Worm (Caenorhabditis elegans) whole organism, young adult: ENCODE results near the gene F32D8.7.

Experiments
- B0035.1 ChIP-seq: sonication (generic microtip); optimal IDR thresholded peaks from 2 replicates; lab custom pipeline; 2016; ENCODE audit warnings: missing genetic modification characterization, mild to moderate bottlenecking, missing compliant biosample characterization, missing genotype, missing genetic modification reagents
- F10E7.11 ChIP-seq: sonication (generic microtip); optimal IDR thresholded peaks from 2 replicates; lab custom pipeline; 2017; ENCODE audit warnings: mild to moderate bottlenecking, missing genetic modification characterization, moderate library complexity, missing compliant biosample characterization
- F37B4.10 ChIP-seq: fragments of 200-800 bp; sonication (Bioruptor generic); IDR thresholded peaks from 2 replicates; pipeline ENCODE4 v1.3.6; 2022; ENCODE audit warnings: missing genetic modification characterization, missing compliant biosample characterization
- F39B2.1 ChIP-seq: fragments of 200-800 bp; sonication (Bioruptor generic); IDR thresholded peaks from 2 replicates; pipeline ENCODE4 v1.3.6; 2022; ENCODE audit warnings: missing genetic modification reagents, missing genetic modification characterization, missing compliant biosample characterization
- F52B5.7 ChIP-seq: sonication (generic microtip); optimal IDR thresholded peaks from 2 replicates; lab custom pipeline; 2016; ENCODE audit warnings: mild to moderate bottlenecking, missing genetic modification characterization, missing compliant biosample characterization
- F55B11.4 ChIP-seq: sonication (generic microtip); optimal IDR thresholded peaks from 2 replicates; lab custom pipeline; 2016; ENCODE audit warnings: missing compliant biosample characterization, missing genetic modification characterization, borderline replicate concordance; ENCODE audit not compliant: insufficient read depth
- F57C9.4 ChIP-seq: sonication (generic microtip); optimal IDR thresholded peaks from 2 replicates; lab custom pipeline; 2017; ENCODE audit warnings: mild to moderate bottlenecking, missing genetic modification characterization, missing compliant biosample characterization
- K12H6.12 ChIP-seq: fragments of 200-800 bp; sonication (Bioruptor generic); optimal IDR thresholded peaks from 2 replicates; lab custom pipeline; 2018; ENCODE audit warnings: mild to moderate bottlenecking, missing genetic modification characterization, missing compliant biosample characterization
- Y53F4B.3 ChIP-seq: fragments of 200-800 bp; sonication (Bioruptor generic); IDR thresholded peaks from 2 replicates; pipeline ENCODE4 v1.3.6; 2022; ENCODE audit warnings: missing genetic modification reagents, missing genetic modification characterization, missing compliant biosample characterization
- Y56A3A.18 ChIP-seq: fragments of 200-800 bp; sonication (Bioruptor generic); IDR thresholded peaks from 2 replicates; pipeline ENCODE4 v1.3.6; 2022; ENCODE audit warnings: missing genetic modification reagents, missing genetic modification characterization, missing compliant biosample characterization
- Y95B8A.8 ChIP-seq: fragments of 200-800 bp; sonication (Bioruptor generic); IDR thresholded peaks from 2 replicates; pipeline ENCODE4 v1.3.6; 2022; ENCODE audit warnings: missing genetic modification reagents, missing genetic modification characterization, missing compliant biosample characterization
- akir-1 ChIP-seq: fragments of 200-800 bp; sonication (Bioruptor generic); optimal IDR thresholded peaks from 2 replicates; lab custom pipeline; 2018; ENCODE audit warnings: mild to moderate bottlenecking, missing genetic modification characterization, moderate library complexity, missing compliant biosample characterization
- aptf-3 ChIP-seq: fragments of 200-800 bp; sonication (Bioruptor generic); IDR thresholded peaks from 2 replicates; pipeline ENCODE4 v1.3.6; 2022; ENCODE audit warnings: missing genetic modification characterization, missing compliant biosample characterization
- attf-5 ChIP-seq: fragments of 200-800 bp; sonication (Bioruptor generic); optimal IDR thresholded peaks from 2 replicates; lab custom pipeline; 2018; ENCODE audit warnings: mild to moderate bottlenecking, missing genetic modification characterization, missing compliant biosample characterization
- bed-2 ChIP-seq: fragments of 200-800 bp; sonication (Bioruptor generic); IDR thresholded peaks from 2 replicates; pipeline ENCODE4 v1.3.6; 2022; ENCODE audit warnings: missing genetic modification reagents, missing genetic modification characterization, missing compliant biosample characterization
- ceh-27 ChIP-seq: fragments of 200-800 bp; sonication (Bioruptor generic); optimal IDR thresholded peaks from 2 replicates; lab custom pipeline; 2018; ENCODE audit warnings: mild to moderate bottlenecking, missing genetic modification characterization, moderate library complexity, missing compliant biosample characterization
- ceh-79 ChIP-seq: sonication (generic microtip); optimal IDR thresholded peaks from 2 replicates; lab custom pipeline; 2017; ENCODE audit warnings: mild to moderate bottlenecking, missing genetic modification characterization, missing compliant biosample characterization
- ceh-91 ChIP-seq: fragments of 200-800 bp; sonication (Bioruptor generic); IDR thresholded peaks from 2 replicates; pipeline ENCODE4 v1.3.6; 2022; ENCODE audit warnings: missing genetic modification reagents, missing genetic modification characterization, missing compliant biosample characterization
- egl-44 ChIP-seq: fragments of 200-800 bp; sonication (Bioruptor generic); IDR thresholded peaks from 2 replicates; pipeline ENCODE4 v1.3.6; 2022; ENCODE audit warnings: missing genetic modification reagents, missing genetic modification characterization, missing compliant biosample characterization
- egrh-3 ChIP-seq: fragments of 200-800 bp; sonication (Bioruptor generic); IDR thresholded peaks from 2 replicates; pipeline ENCODE4 v1.3.6; 2022; ENCODE audit warnings: missing genetic modification reagents, missing genetic modification characterization, missing compliant biosample characterization
- ets-4 ChIP-seq: fragments of 200-800 bp; sonication (Bioruptor generic); optimal IDR thresholded peaks from 2 replicates; lab custom pipeline; 2018; ENCODE audit warnings: mild to moderate bottlenecking, missing genetic modification characterization, missing compliant biosample characterization
- fkh-3 ChIP-seq: sonication (generic microtip); optimal IDR thresholded peaks from 2 replicates; lab custom pipeline; 2016; ENCODE audit warnings: mild to moderate bottlenecking, missing genetic modification characterization, missing compliant biosample characterization
- hmg-20 ChIP-seq: fragments of 200-800 bp; sonication (Bioruptor generic); IDR thresholded peaks from 2 replicates; pipeline ENCODE4 v1.3.6; 2022; ENCODE audit warnings: missing genetic modification reagents, missing genetic modification characterization, missing compliant biosample characterization
- hsf-1 ChIP-seq: fragments of 200-800 bp; sonication (Bioruptor generic); IDR thresholded peaks from 2 replicates; pipeline ENCODE4 v1.3.6; 2022; ENCODE audit warnings: missing genetic modification reagents, missing genetic modification characterization, missing compliant biosample characterization
- lag-1 ChIP-seq: fragments of 200-800 bp; sonication (Bioruptor generic); IDR thresholded peaks from 2 replicates; pipeline ENCODE4 v1.3.6; 2022; ENCODE audit warnings: missing genetic modification reagents, missing genetic modification characterization, missing compliant biosample characterization
- lin-35 ChIP-seq, 3 experiments: fragments of 150-350 bp in 2 of 3; sonication (generic microtip) in 1 of 3; optimal IDR thresholded peaks; 2 replicates each; lab custom pipeline; 2014 to 2018; ENCODE audit warnings: missing biosample characterization in 3 of 3, missing genetic modification characterization in 3 of 3, missing genetic modification reagents in 3 of 3
- lin-40 ChIP-seq: sonication (generic microtip); optimal IDR thresholded peaks from 2 replicates; lab custom pipeline; 2016; ENCODE audit warnings: missing genetic modification characterization, mild to moderate bottlenecking, missing compliant biosample characterization, missing genotype, missing genetic modification reagents
- lin-54 ChIP-seq: fragments of 200-800 bp; sonication (Bioruptor generic); optimal IDR thresholded peaks from 2 replicates; lab custom pipeline; 2018; ENCODE audit warnings: mild to moderate bottlenecking, missing genetic modification characterization, missing compliant biosample characterization
- lir-1 ChIP-seq: fragments of 200-800 bp; sonication (Bioruptor generic); conservative IDR thresholded peaks from 2 replicates; pipeline ENCODE4 v1.3.6; 2022; ENCODE audit warnings: missing genetic modification reagents, missing genetic modification characterization, missing compliant biosample characterization
- lsl-1 ChIP-seq: fragments of 200-800 bp; sonication (Bioruptor generic); optimal IDR thresholded peaks from 2 replicates; lab custom pipeline; 2018; ENCODE audit warnings: mild to moderate bottlenecking, missing genetic modification characterization, moderate library complexity, missing compliant biosample characterization
- madf-6 ChIP-seq: fragments of 200-800 bp; sonication (Bioruptor generic); IDR thresholded peaks from 2 replicates; pipeline ENCODE4 v1.3.6; 2022; ENCODE audit warnings: missing genetic modification reagents, missing genetic modification characterization, missing compliant biosample characterization
- mcd-1 ChIP-seq: fragments of 200-800 bp; sonication (Bioruptor generic); IDR thresholded peaks from 2 replicates; pipeline ENCODE4 v1.3.6; 2022; ENCODE audit warnings: missing genetic modification reagents, missing genetic modification characterization, missing compliant biosample characterization
- nfyb-1 ChIP-seq: fragments of 200-800 bp; sonication (Bioruptor generic); IDR thresholded peaks from 2 replicates; pipeline ENCODE4 v1.3.6; 2022; ENCODE audit warnings: missing genetic modification reagents, missing genetic modification characterization, missing compliant biosample characterization
- nhr-120 ChIP-seq: fragments of 200-800 bp; sonication (Bioruptor generic); IDR thresholded peaks from 2 replicates; pipeline ENCODE4 v1.3.6; 2022; ENCODE audit warnings: missing genetic modification characterization, missing compliant biosample characterization
- nhr-90 ChIP-seq: sonication (generic microtip); optimal IDR thresholded peaks from 2 replicates; lab custom pipeline; 2016; ENCODE audit warnings: missing genotype, mild to moderate bottlenecking, missing genetic modification characterization, missing compliant biosample characterization
- pha-4 ChIP-seq: fragments of 150-350 bp; sonication (generic microtip); optimal IDR thresholded peaks from 2 replicates; lab custom pipeline; 2014; ENCODE audit warnings: missing biosample characterization, missing genetic modification reagents, missing genetic modification characterization
- rpc-1 ChIP-seq, 2 experiments: fragments of 150-350 bp in 1 of 2; sonication (generic microtip) in 1 of 2; optimal IDR thresholded peaks; 2 replicates each; lab custom pipeline; 2014 to 2018; ENCODE audit warnings: missing biosample characterization in 1 of 2, missing genetic modification characterization in 1 of 2, missing genetic modification reagents in 1 of 2, missing genotype in 1 of 2
- snpc-1.3 ChIP-seq: sonication (generic microtip); optimal IDR thresholded peaks from 2 replicates; lab custom pipeline; 2017; ENCODE audit warnings: missing genetic modification characterization, mild to moderate bottlenecking, missing compliant biosample characterization, antibody characterized with exemption, moderate library complexity, missing genotype, missing genetic modification reagents; ENCODE audit not compliant: insufficient read depth
- snpc-4 ChIP-seq, 5 experiments: fragments of 150-350 bp in 1 of 5; sonication (generic microtip) in 4 of 5; optimal IDR thresholded peaks; 2 replicates each; lab custom pipeline; 2014 to 2018; ENCODE audit warnings: missing genetic modification characterization in 5 of 5, missing biosample characterization in 3 of 5, antibody characterized with exemption in 2 of 5, mild to moderate bottlenecking in 2 of 5, missing compliant biosample characterization in 2 of 5, missing genotype in 2 of 5, moderate library complexity in 2 of 5, missing genetic modification reagents in 1 of 5
- tbp1 ChIP-seq: fragments of 200-800 bp; sonication (Bioruptor generic); optimal IDR thresholded peaks from 2 replicates; lab custom pipeline; 2018; ENCODE audit warnings: mild to moderate bottlenecking, missing genetic modification characterization, missing compliant biosample characterization
- tbx-9 ChIP-seq: sonication (generic microtip); optimal IDR thresholded peaks from 2 replicates; lab custom pipeline; 2016; ENCODE audit warnings: borderline replicate concordance, missing genetic modification characterization, inconsistent platforms, missing compliant biosample characterization
- unc-62 ChIP-seq: fragments of 150-350 bp; optimal IDR thresholded peaks from 2 replicates; lab custom pipeline; 2014; ENCODE audit warnings: missing biosample characterization, missing genetic modification reagents, missing genetic modification characterization
- zim-3 ChIP-seq: sonication (generic microtip); optimal IDR thresholded peaks from 2 replicates; lab custom pipeline; 2017; ENCODE audit warnings: mild to moderate bottlenecking, missing genetic modification characterization, moderate library complexity, missing compliant biosample characterization
- ztf-18 ChIP-seq: sonication (generic microtip); optimal IDR thresholded peaks from 2 replicates; lab custom pipeline; 2016; ENCODE audit warnings: missing genotype, mild to moderate bottlenecking, missing genetic modification characterization, missing compliant biosample characterization
- ztf-22 ChIP-seq: fragments of 200-800 bp; sonication (Bioruptor generic); optimal IDR thresholded peaks from 2 replicates; lab custom pipeline; 2018; ENCODE audit warnings: mild to moderate bottlenecking, missing genetic modification characterization, moderate library complexity, missing compliant biosample characterization
- ztf-25 ChIP-seq: fragments of 200-800 bp; sonication (Bioruptor generic); IDR thresholded peaks from 2 replicates; pipeline ENCODE4 v1.3.6; 2022; ENCODE audit warnings: missing genetic modification reagents, missing genetic modification characterization, missing compliant biosample characterization
- ztf-26 ChIP-seq: sonication (generic microtip); optimal IDR thresholded peaks from 2 replicates; lab custom pipeline; 2017; ENCODE audit warnings: missing genetic modification characterization, missing compliant biosample characterization
- ztf-28 ChIP-seq: fragments of 200-800 bp; sonication (Bioruptor generic); IDR thresholded peaks from 2 replicates; pipeline ENCODE4 v1.3.6; 2022; ENCODE audit warnings: missing genetic modification reagents, missing genetic modification characterization, missing compliant biosample characterization

The F32D8.7 gene

DNA sequence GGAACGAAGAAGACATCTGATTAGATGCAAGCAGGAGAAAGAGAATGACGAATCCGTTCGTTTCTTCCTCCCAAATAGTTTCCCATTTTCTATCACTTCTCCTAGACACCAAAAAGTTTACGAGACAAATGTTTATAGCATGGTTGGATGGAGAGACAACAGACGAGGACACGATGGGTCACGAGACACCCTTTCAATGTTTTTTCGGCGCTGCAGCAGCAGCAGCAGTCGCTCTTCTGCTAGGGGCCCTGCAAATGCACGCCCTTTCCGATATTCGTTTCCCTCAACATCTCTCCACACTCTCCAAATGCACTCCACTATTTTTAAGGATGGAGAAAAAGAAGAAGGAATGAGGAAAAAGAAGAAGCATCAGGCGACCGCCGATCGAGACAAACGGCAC is 39.9 kb upstream of the F32D8.7 start:
- TF ChIP-seq F37B4.10 (GFP tag; lab: Robert Waterston, UW) (no peak), F39B2.1 (GFP tag; lab: Robert Waterston, UW) (no peak), nhr-90 (tag; lab: Kevin White, UChicago) (no peak), hmg-20 (GFP tag; lab: Robert Waterston, UW) (no peak), tbp1 (GFP tag; lab: Kevin White, UChicago) (peak; percentile 3), aptf-3 (no peak), F10E7.11 (tag; lab: Kevin White, UChicago) (no peak), lir-1 (GFP tag; lab: Robert Waterston, UW) (no peak), ceh-91 (GFP tag; lab: Robert Waterston, UW) (no peak), attf-5 (GFP tag; lab: Kevin White, UChicago) (peak; percentile 31), nfyb-1 (GFP tag; lab: Robert Waterston, UW) (peak; percentile 57; the same call in 1 of the 2 replicates), egrh-3 (GFP tag; lab: Robert Waterston, UW) (peak; percentile 66), egl-44 (GFP tag; lab: Robert Waterston, UW) (0 out of 2 replicates have a peak, but pooled peaks have one; percentile 7), tbx-9 (tag; lab: Kevin White, UChicago) (no peak), unc-62 (GFP tag; lab: Kevin White, UChicago) (no peak), F57C9.4 (tag; lab: Kevin White, UChicago) (no peak), lag-1 (GFP tag; lab: Robert Waterston, UW) (no peak), Y95B8A.8 (peak; percentile 63; the same call in 1 of the 2 replicates), ceh-79 (tag; lab: Kevin White, UChicago) (no peak), mcd-1 (GFP tag; lab: Robert Waterston, UW) (0 out of 2 replicates have a peak, but pooled peaks have one; percentile 30), ztf-18 (tag; lab: Kevin White, UChicago) (no peak), Y53F4B.3 (GFP tag; lab: Robert Waterston, UW) (no peak), ets-4 (no peak), B0035.1 (no peak), bed-2 (no peak), ceh-27 (GFP tag; lab: Kevin White, UChicago) (peak; percentile 72), snpc-4 (GFP tag; optimal IDR thresholded peaks at IDR 0.05; lab: Kevin White, UChicago) (no peak), snpc-4 (tag; optimal IDR thresholded peaks at IDR 0.05; lab: Kevin White, UChicago) (peak in 3 of 4 experiments; percentile 4 to 31 (median 8)), lin-54 (GFP tag; lab: Kevin White, UChicago) (peak; percentile 52), rpc-1 (optimal IDR thresholded peaks at IDR 0.05; lab: Kevin White, UChicago) (no peak), rpc-1 (tag; optimal IDR thresholded peaks at IDR 0.05; lab: Kevin White, UChicago) (no peak), lin-40 (tag; lab: Kevin White, UChicago) (peak; percentile 67), ztf-26 (tag; lab: Kevin White, UChicago) (peak; percentile 34), nhr-120 (no peak), akir-1 (GFP tag; lab: Kevin White, UChicago) (no peak), hsf-1 (no peak), lin-35 (GFP tag; optimal IDR thresholded peaks at IDR 0.05; lab: Kevin White, UChicago) (peak in 1 of 3 experiments; percentile 19), ztf-25 (GFP tag; lab: Robert Waterston, UW) (no peak), F55B11.4 (tag; lab: Kevin White, UChicago) (no peak), snpc-1.3 (tag; lab: Kevin White, UChicago) (no peak), F52B5.7 (tag; lab: Kevin White, UChicago) (no peak), fkh-3 (no peak), ztf-28 (GFP tag; lab: Robert Waterston, UW) (no peak), pha-4 (tag; lab: Kevin White, UChicago) (no peak), madf-6 (GFP tag; lab: Robert Waterston, UW) (no peak), ztf-22 (peak; percentile 39), K12H6.12 (tag; lab: Kevin White, UChicago) (peak; percentile 86), Y56A3A.18 (GFP tag; lab: Robert Waterston, UW) (no peak), lsl-1 (GFP tag; lab: Kevin White, UChicago) (no peak), zim-3 (tag; lab: Kevin White, UChicago) (no peak)
